Fruit fly (Drosophila melanogaster) S2 (cell line): Measurements from ENCODE around the gene schuy.

Source experiments
- CG8478 ChIP-seq: fragments of >200 bp; optimal IDR thresholded peaks from 2 replicates; lab custom pipeline; 2018
- CTCF ChIP-seq, 2 experiments: fragments of >200 bp; optimal IDR thresholded peaks; 2 replicates each; lab custom pipeline; 2018

DNA sequence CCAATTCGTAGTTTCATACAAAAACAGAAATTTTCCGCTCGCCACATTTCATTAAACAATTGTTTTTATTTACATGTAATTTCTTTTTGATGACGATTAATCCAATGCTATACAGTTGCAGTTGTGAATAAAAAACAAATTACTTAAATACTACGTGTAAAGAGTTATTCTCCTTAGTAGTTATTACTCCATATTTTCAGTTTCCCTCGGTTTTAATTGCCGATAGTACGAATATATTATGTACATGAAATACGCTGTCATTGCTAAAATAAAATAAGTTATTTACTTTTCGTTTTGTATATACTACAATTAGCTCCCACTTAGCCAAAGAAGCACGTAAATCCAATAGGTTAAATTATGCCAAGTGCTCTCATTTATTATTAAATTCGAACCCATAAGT, 32.3 kb upstream of the schuy start, which contains the start of gene CG42655:
- TF ChIP-seq CG8478 (lab: Kevin White, UChicago): no peak
- TF ChIP-seq CTCF (optimal IDR thresholded peaks at IDR 0.05; lab: Kevin White, UChicago): no peak
